Worm (Caenorhabditis elegans) whole organism, midembryonic: Measurements from ENCODE around the gene C10A4.1.

Experiments
- T22C8.4 ChIP-seq: fragments of 200-800 bp; sonication (Bioruptor generic); IDR thresholded peaks from 2 replicates; pipeline ENCODE4 v1.3.6; 2022; ENCODE audit warnings: missing genetic modification characterization, missing compliant biosample characterization
- cog-1 ChIP-seq: sonication (generic microtip); optimal IDR thresholded peaks from 2 replicates; lab custom pipeline; 2016; ENCODE audit warnings: missing genetic modification characterization, missing compliant biosample characterization
- flt-1 ChIP-seq: fragments of 200-800 bp; sonication (Bioruptor generic); IDR thresholded peaks from 2 replicates; pipeline ENCODE4 v1.3.6; 2022; ENCODE audit warnings: missing genetic modification characterization, missing compliant biosample characterization
- klf-2 ChIP-seq: fragments of 200-800 bp; sonication (Bioruptor generic); conservative IDR thresholded peaks from 2 replicates; pipeline ENCODE4 v1.3.6; 2022; ENCODE audit warnings: missing genetic modification reagents, missing genetic modification characterization, missing compliant biosample characterization
- med-1 ChIP-seq: sonication (generic microtip); optimal IDR thresholded peaks from 2 replicates; lab custom pipeline; 2017; ENCODE audit warnings: missing genetic modification characterization, mild to moderate bottlenecking, missing compliant biosample characterization, antibody characterized with exemption, missing genetic modification reagents; ENCODE audit not compliant: insufficient read depth
- ref-1 ChIP-seq: fragments of 200-800 bp; sonication (Bioruptor generic); conservative IDR thresholded peaks from 2 replicates; pipeline ENCODE4 v1.3.6; 2022; ENCODE audit warnings: missing genetic modification reagents, missing genetic modification characterization, missing compliant biosample characterization
- ztf-23 ChIP-seq: fragments of 200-800 bp; sonication (Bioruptor generic); IDR thresholded peaks from 2 replicates; pipeline ENCODE4 v1.3.6; 2022; ENCODE audit warnings: missing genetic modification reagents, missing genetic modification characterization, missing compliant biosample characterization
- ztf-29 ChIP-seq: fragments of 200-800 bp; sonication (Bioruptor generic); IDR thresholded peaks from 2 replicates; pipeline ENCODE4 v1.3.6; 2022; ENCODE audit warnings: missing genetic modification reagents, missing genetic modification characterization, missing compliant biosample characterization

ce11 chrX:7433269-7433668, 17.1 kb downstream of the C10A4.1 start, which contains the start of gene clc-5:
- no peak for TF ChIP-seq flt-1 (GFP tag; lab: Robert Waterston, UW)
- no peak for TF ChIP-seq ztf-29 (GFP tag; lab: Robert Waterston, UW)
- no peak for TF ChIP-seq klf-2 (GFP tag; lab: Robert Waterston, UW)
- TF ChIP-seq T22C8.4 (GFP tag; lab: Robert Waterston, UW) = no peak
- TF ChIP-seq med-1 (GFP tag; lab: Kevin White, UChicago) = no peak
- no peak for TF ChIP-seq ztf-23 (GFP tag; lab: Robert Waterston, UW)
- no peak for TF ChIP-seq ref-1
- no peak for TF ChIP-seq cog-1
